Worm (Caenorhabditis elegans) whole organism, L1 larva: ENCODE data around the gene rpn-6.2.

Experiments used
- C34B4.2 ChIP-seq: sonication (generic microtip); optimal IDR thresholded peaks from 2 replicates; lab custom pipeline; 2017; ENCODE audit warnings: mild to moderate bottlenecking, missing genetic modification characterization, missing compliant biosample characterization
- F16B12.6 ChIP-seq: fragments of 150-350 bp; optimal IDR thresholded peaks from 2 replicates; lab custom pipeline; 2014; ENCODE audit warnings: missing biosample characterization, missing genetic modification characterization
- alr-1 ChIP-seq: fragments of 200-800 bp; sonication (Bioruptor generic); optimal IDR thresholded peaks from 2 replicates; lab custom pipeline; 2018; ENCODE audit warnings: borderline replicate concordance, mild to moderate bottlenecking, missing genetic modification characterization, missing compliant biosample characterization
- efl-1 ChIP-seq, 4 experiments: fragments of 150-350 bp; optimal IDR thresholded peaks in 3 of 4; peaks in 1 of 4; 1 replicate in 1 of 4; 2 replicates in 3 of 4; lab custom pipeline; 2014; ENCODE audit warnings: missing biosample characterization in 2 of 4, missing genetic modification characterization in 2 of 4, missing genetic modification reagents in 2 of 4
- egl-27 ChIP-seq, 2 experiments: fragments of 150-350 bp in 1 of 2; sonication (generic microtip); optimal IDR thresholded peaks; 3 replicates each; lab custom pipeline; 2017 to 2018; ENCODE audit warnings: missing biosample characterization in 2 of 2, missing genetic modification characterization in 2 of 2, missing genetic modification reagents in 2 of 2
- elt-2 ChIP-seq: sonication (generic microtip); optimal IDR thresholded peaks from 2 replicates; lab custom pipeline; 2016; ENCODE audit warnings: missing genetic modification characterization, mild to moderate bottlenecking, inconsistent platforms, missing compliant biosample characterization, missing genetic modification reagents
- ets-5 ChIP-seq: fragments of 200-800 bp; sonication (Bioruptor generic); IDR thresholded peaks from 2 replicates; pipeline ENCODE4 v1.3.6; 2022; ENCODE audit warnings: missing genetic modification characterization, missing compliant biosample characterization
- fkh-4 ChIP-seq: sonication (generic microtip); optimal IDR thresholded peaks from 2 replicates; lab custom pipeline; 2016; ENCODE audit warnings: missing compliant biosample characterization, missing genetic modification characterization, borderline replicate concordance
- fkh-8 ChIP-seq: sonication (generic microtip); optimal IDR thresholded peaks from 2 replicates; lab custom pipeline; 2016; ENCODE audit warnings: mild to moderate bottlenecking, missing genetic modification characterization, missing compliant biosample characterization
- fos-1 ChIP-seq: fragments of 150-350 bp; optimal IDR thresholded peaks from 2 replicates; lab custom pipeline; 2014; ENCODE audit warnings: missing biosample characterization, missing genetic modification characterization
- grh-1 ChIP-seq: fragments of 200-800 bp; sonication (Bioruptor generic); IDR thresholded peaks from 2 replicates; pipeline ENCODE4 v1.3.6; 2022; ENCODE audit warnings: missing genetic modification reagents, missing genetic modification characterization, missing compliant biosample characterization
- hlh-17 ChIP-seq: fragments of 200-800 bp; sonication (Bioruptor generic); optimal IDR thresholded peaks from 2 replicates; lab custom pipeline; 2018; ENCODE audit warnings: missing genetic modification characterization, mild to moderate bottlenecking, missing compliant biosample characterization, moderate library complexity, borderline replicate concordance
- hlh-4 ChIP-seq: sonication (generic microtip); optimal IDR thresholded peaks from 2 replicates; lab custom pipeline; 2016; ENCODE audit warnings: mild to moderate bottlenecking, missing genetic modification characterization, missing compliant biosample characterization
- irx-1 ChIP-seq: sonication (generic microtip); optimal IDR thresholded peaks from 2 replicates; lab custom pipeline; 2016; ENCODE audit warnings: missing genetic modification characterization, missing compliant biosample characterization
- jun-1 ChIP-seq: fragments of 150-350 bp; optimal IDR thresholded peaks from 2 replicates; lab custom pipeline; 2014; ENCODE audit warnings: missing biosample characterization, missing genetic modification reagents, missing genetic modification characterization
- lin-14 ChIP-seq: fragments of 200-800 bp; sonication (Bioruptor generic); optimal IDR thresholded peaks from 2 replicates; lab custom pipeline; 2018; ENCODE audit warnings: mild to moderate bottlenecking, missing genetic modification characterization, moderate library complexity, missing compliant biosample characterization
- lin-15B ChIP-seq: fragments of 150-350 bp; sonication (generic microtip); optimal IDR thresholded peaks from 3 replicates; lab custom pipeline; 2014; ENCODE audit warnings: missing biosample characterization, missing genetic modification characterization
- lin-35 ChIP-seq, 2 experiments: fragments of 150-350 bp; optimal IDR thresholded peaks; 2 replicates each; lab custom pipeline; 2014; ENCODE audit warnings: missing biosample characterization in 2 of 2, missing genetic modification characterization in 2 of 2, missing genetic modification reagents in 2 of 2
- lin-39 ChIP-seq: fragments of 150-350 bp; optimal IDR thresholded peaks from 2 replicates; lab custom pipeline; 2014; ENCODE audit warnings: missing biosample characterization, missing genetic modification reagents, missing genetic modification characterization
- lir-3 ChIP-seq: sonication (generic microtip); optimal IDR thresholded peaks from 2 replicates; lab custom pipeline; 2016; ENCODE audit warnings: mild to moderate bottlenecking, missing genetic modification characterization, moderate library complexity, missing compliant biosample characterization; ENCODE audit not compliant: poor library complexity
- lsy-2 ChIP-seq, 2 experiments: fragments of 150-350 bp; optimal IDR thresholded peaks; 2 replicates each; lab custom pipeline; 2014; ENCODE audit warnings: missing biosample characterization in 2 of 2, missing genetic modification characterization in 2 of 2
- mab-9 ChIP-seq: fragments of 200-800 bp; sonication (Bioruptor generic); IDR thresholded peaks from 2 replicates; pipeline ENCODE4 v1.3.6; 2022; ENCODE audit warnings: missing genetic modification reagents, missing genetic modification characterization, missing compliant biosample characterization
- mdl-1 ChIP-seq, 2 experiments: fragments of 150-350 bp; optimal IDR thresholded peaks; 2 replicates each; lab custom pipeline; 2014 to 2017; ENCODE audit warnings: missing biosample characterization in 2 of 2, missing genetic modification characterization in 2 of 2, inconsistent platforms in 1 of 2
- mef-2 ChIP-seq: fragments of 150-350 bp; optimal IDR thresholded peaks from 2 replicates; lab custom pipeline; 2014; ENCODE audit warnings: missing biosample characterization, missing genetic modification characterization
- nhr-28 ChIP-seq: fragments of 150-350 bp; optimal IDR thresholded peaks from 2 replicates; lab custom pipeline; 2014; ENCODE audit warnings: missing biosample characterization, missing genetic modification characterization
- nhr-71 ChIP-seq: sonication (generic microtip); optimal IDR thresholded peaks from 2 replicates; lab custom pipeline; 2016; ENCODE audit warnings: mild to moderate bottlenecking, missing genetic modification characterization, moderate library complexity, missing compliant biosample characterization
- nhr-77 ChIP-seq: fragments of 150-350 bp; optimal IDR thresholded peaks from 2 replicates; lab custom pipeline; 2014; ENCODE audit warnings: missing biosample characterization, missing genetic modification characterization
- nhr-90 ChIP-seq: sonication (generic microtip); optimal IDR thresholded peaks from 2 replicates; lab custom pipeline; 2016; ENCODE audit warnings: mild to moderate bottlenecking, missing genetic modification characterization, missing compliant biosample characterization; ENCODE audit not compliant: poor library complexity
- pag-3 ChIP-seq: sonication (generic microtip); optimal IDR thresholded peaks from 2 replicates; lab custom pipeline; 2017; ENCODE audit warnings: missing genetic modification characterization, mild to moderate bottlenecking, missing compliant biosample characterization, antibody characterized with exemption, borderline replicate concordance; ENCODE audit not compliant: insufficient read depth
- pax-3 ChIP-seq: fragments of 200-800 bp; sonication (Bioruptor generic); optimal IDR thresholded peaks from 2 replicates; lab custom pipeline; 2018; ENCODE audit warnings: mild to moderate bottlenecking, missing genetic modification characterization, moderate library complexity, missing compliant biosample characterization
- pqm-1 ChIP-seq: sonication (generic microtip); optimal IDR thresholded peaks from 3 replicates; lab custom pipeline; 2017; ENCODE audit warnings: missing biosample characterization, missing genetic modification characterization
- skn-1 ChIP-seq: fragments of 150-350 bp; optimal IDR thresholded peaks from 2 replicates; lab custom pipeline; 2014; ENCODE audit warnings: missing biosample characterization, missing genetic modification characterization
- snpc-4 ChIP-seq: fragments of 150-350 bp; optimal IDR thresholded peaks from 2 replicates; lab custom pipeline; 2014; ENCODE audit warnings: missing biosample characterization, missing genetic modification characterization
- sox-4 ChIP-seq: sonication (generic microtip); optimal IDR thresholded peaks from 2 replicates; lab custom pipeline; 2016; ENCODE audit warnings: missing genetic modification characterization, missing compliant biosample characterization
- swsn-7 ChIP-seq: sonication (generic microtip); optimal IDR thresholded peaks from 2 replicates; lab custom pipeline; 2016; ENCODE audit warnings: missing genetic modification characterization, missing compliant biosample characterization
- tlp-1 ChIP-seq: fragments of 150-350 bp; optimal IDR thresholded peaks from 2 replicates; lab custom pipeline; 2014; ENCODE audit warnings: missing biosample characterization, missing genetic modification characterization
- unc-130 ChIP-seq: fragments of 150-350 bp; optimal IDR thresholded peaks from 2 replicates; lab custom pipeline; 2017; ENCODE audit warnings: missing biosample characterization, missing genetic modification characterization, inconsistent platforms
- vab-15 ChIP-seq: sonication (generic microtip); optimal IDR thresholded peaks from 2 replicates; lab custom pipeline; 2017; ENCODE audit warnings: missing genotype, mild to moderate bottlenecking, missing genetic modification characterization, missing compliant biosample characterization
- zip-4 ChIP-seq: fragments of 200-800 bp; sonication (Bioruptor generic); optimal IDR thresholded peaks from 2 replicates; lab custom pipeline; 2018; ENCODE audit warnings: mild to moderate bottlenecking, missing genetic modification characterization, moderate library complexity, missing compliant biosample characterization

Gene rpn-6.2

ce11 chrIII:9023601-9024000, 21.8 kb upstream of the rpn-6.2 start:
- TF ChIP-seq lin-39 (tag; lab: Kevin White, UChicago) (no peak), ets-5 (GFP tag; lab: Robert Waterston, UW) (no peak), lin-15B (tag; lab: Kevin White, UChicago) (no peak), nhr-71 (no peak), fos-1 (tag; lab: Kevin White, UChicago) (no peak), tlp-1 (tag; lab: Kevin White, UChicago) (no peak), hlh-17 (no peak), mdl-1 (tag; optimal IDR thresholded peaks at IDR 0.05; lab: Kevin White, UChicago) (no peak), swsn-7 (tag; lab: Kevin White, UChicago) (no peak), mab-9 (GFP tag; lab: Robert Waterston, UW) (no peak), lsy-2 (tag; optimal IDR thresholded peaks at IDR 0.05; lab: Kevin White, UChicago) (no peak), fkh-8 (tag; lab: Kevin White, UChicago) (no peak), sox-4 (tag; lab: Kevin White, UChicago) (no peak), lin-14 (GFP tag; lab: Kevin White, UChicago) (no peak), nhr-90 (no peak), jun-1 (tag; lab: Kevin White, UChicago) (no peak), nhr-28 (tag; lab: Kevin White, UChicago) (no peak), fkh-4 (tag; lab: Kevin White, UChicago) (no peak), zip-4 (GFP tag; lab: Kevin White, UChicago) (no peak), pag-3 (no peak)

- no peak for TF ChIP-seq pax-3
- TF ChIP-seq snpc-4 (tag; lab: Kevin White, UChicago), result no peak
- TF ChIP-seq elt-2 (tag; lab: Kevin White, UChicago), result no peak
- no peak for TF ChIP-seq pqm-1 (tag; lab: Kevin White, UChicago)
- TF ChIP-seq lin-39 (tag; lab: Kevin White, UChicago), result no peak
- TF ChIP-seq hlh-4 (tag; lab: Kevin White, UChicago), result no peak
- TF ChIP-seq alr-1, result no peak
- TF ChIP-seq zip-4 (GFP tag; lab: Kevin White, UChicago), result no peak
- no peak for TF ChIP-seq irx-1 (tag; lab: Kevin White, UChicago)
- no peak for TF ChIP-seq skn-1 (tag; lab: Kevin White, UChicago)
- no peak for TF ChIP-seq unc-130 (tag; lab: Kevin White, UChicago)
- TF ChIP-seq grh-1, result no peak
These were observed 20.7 kb upstream of the rpn-6.2 start, which contains the start of gene F59B2.14 for ce11 chrIII:9022535-9022934. TSS of gene F59B2.14 (minus strand) at chrIII:9022635.

ce11 chrIII:9017181-9017651, 15.4 kb upstream of the rpn-6.2 start, which contains the start of gene F59B2.12:
TSS of gene F59B2.12 (plus strand) at chrIII:9017601.
- TF ChIP-seq ets-5 (GFP tag; lab: Robert Waterston, UW) (no peak), zip-4 (GFP tag; lab: Kevin White, UChicago) (no peak), efl-1 (optimal IDR thresholded peaks at IDR 0.05; lab: Kevin White, UChicago) (no peak), efl-1 (GFP tag; optimal IDR thresholded peaks at IDR 0.05 in 1 of 2; lab: Kevin White, UChicago) (no peak), lin-39 (tag; lab: Kevin White, UChicago) (no peak)

ce11 chrIII:9012309-9012708, 10.5 kb upstream of the rpn-6.2 start, which contains the start of gene F59B2.9:
TSS of gene F59B2.9 (minus strand) at chrIII:9012409.
- TF ChIP-seq egl-27 (tag; optimal IDR thresholded peaks at IDR 0.05; lab: Kevin White, UChicago) (no peak), skn-1 (tag; lab: Kevin White, UChicago) (no peak), C34B4.2 (no peak), mef-2 (tag; lab: Kevin White, UChicago) (no peak), nhr-77 (tag; lab: Kevin White, UChicago) (no peak), lir-3 (tag; lab: Kevin White, UChicago) (no peak), hlh-17 (no peak), swsn-7 (tag; lab: Kevin White, UChicago) (no peak), fkh-8 (tag; lab: Kevin White, UChicago) (no peak), vab-15 (tag; lab: Kevin White, UChicago) (no peak), F16B12.6 (tag; lab: Kevin White, UChicago) (no peak), lin-39 (tag; lab: Kevin White, UChicago) (no peak), lin-35 (GFP tag; optimal IDR thresholded peaks at IDR 0.05; lab: Kevin White, UChicago) (no peak)
